Fruit fly (Drosophila melanogaster) whole organism, embryonic: ENCODE results near the gene Alg11.

ENCODE experiments used
- Antp ChIP-seq: fragments of 200-800 bp; sonication (Bioruptor generic); optimal IDR thresholded peaks from 3 replicates; lab custom pipeline; 2016; ENCODE audit warnings: missing biosample characterization, missing genetic modification characterization
- CG10462 ChIP-seq: fragments of 200-800 bp; sonication (Bioruptor generic); optimal IDR thresholded peaks from 2 replicates; lab custom pipeline; 2016; ENCODE audit warnings: missing biosample characterization, missing genetic modification characterization
- CG10543 ChIP-seq: fragments of 200-800 bp; sonication (Bioruptor generic); optimal IDR thresholded peaks from 3 replicates; lab custom pipeline; 2017; ENCODE audit warnings: missing biosample characterization, mild to moderate bottlenecking, missing genetic modification characterization, moderate library complexity
- CG11093 ChIP-seq: fragments of 200-800 bp; sonication (Bioruptor generic); IDR thresholded peaks from 3 replicates; pipeline ENCODE4 v1.3.6; 2022; ENCODE audit warnings: missing biosample characterization, missing genetic modification characterization
- CG12155 ChIP-seq: fragments of 200-800 bp; sonication (Bioruptor generic); optimal IDR thresholded peaks from 3 replicates; lab custom pipeline; 2016; ENCODE audit warnings: missing biosample characterization, missing genetic modification characterization
- CG12219 ChIP-seq: fragments of 200-800 bp; sonication (Bioruptor generic); optimal IDR thresholded peaks from 3 replicates; lab custom pipeline; 2018; ENCODE audit warnings: missing biosample characterization, mild to moderate bottlenecking, missing genetic modification characterization
- CG12659 ChIP-seq: fragments of 200-800 bp; sonication (Bioruptor generic); optimal IDR thresholded peaks from 3 replicates; lab custom pipeline; 2017; ENCODE audit warnings: mild to moderate bottlenecking, missing biosample characterization, missing genetic modification reagents, missing genetic modification characterization
- CG15011 ChIP-seq: fragments of 200-800 bp; sonication (Bioruptor generic); optimal IDR thresholded peaks from 3 replicates; lab custom pipeline; 2018; ENCODE audit warnings: missing biosample characterization, mild to moderate bottlenecking, missing genetic modification characterization
- CG1602 ChIP-seq: fragments of 200-800 bp; sonication (Bioruptor generic); optimal IDR thresholded peaks from 3 replicates; lab custom pipeline; 2016; ENCODE audit warnings: missing biosample characterization, missing genetic modification characterization
- CG2116 ChIP-seq: fragments of 200-800 bp; sonication (Bioruptor generic); optimal IDR thresholded peaks from 3 replicates; lab custom pipeline; 2018; ENCODE audit warnings: missing biosample characterization, mild to moderate bottlenecking, missing genetic modification characterization
- CG2120 ChIP-seq: fragments of 200-800 bp; sonication (Bioruptor generic); optimal IDR thresholded peaks from 3 replicates; lab custom pipeline; 2016; ENCODE audit warnings: missing biosample characterization, missing genetic modification characterization
- CG31224 ChIP-seq: fragments of 200-800 bp; sonication (Bioruptor generic); IDR thresholded peaks from 2 replicates; pipeline ENCODE4 v1.3.6; 2022; ENCODE audit warnings: missing biosample characterization, missing genetic modification characterization
- CG3838 ChIP-seq: fragments of 200-800 bp; sonication (Bioruptor generic); optimal IDR thresholded peaks from 3 replicates; lab custom pipeline; 2016; ENCODE audit warnings: missing biosample characterization, missing genetic modification characterization
- CG3847 ChIP-seq: fragments of 200-800 bp; sonication (Bioruptor generic); IDR thresholded peaks from 2 replicates; pipeline ENCODE4 v1.3.6; 2022; ENCODE audit warnings: missing biosample characterization, missing genetic modification characterization
- CG4820 ChIP-seq: fragments of 200-800 bp; sonication (Bioruptor generic); optimal IDR thresholded peaks from 3 replicates; lab custom pipeline; 2016; ENCODE audit warnings: missing biosample characterization, missing genetic modification characterization
- CG7928 ChIP-seq: fragments of 200-800 bp; sonication (Bioruptor generic); optimal IDR thresholded peaks from 2 replicates; lab custom pipeline; 2017; ENCODE audit warnings: missing biosample characterization, mild to moderate bottlenecking, missing genetic modification characterization
- CG8765 ChIP-seq: fragments of 200-800 bp; sonication (Bioruptor generic); IDR thresholded peaks from 2 replicates; pipeline ENCODE4 v1.3.6; 2022; ENCODE audit warnings: missing biosample characterization, missing genetic modification characterization
- Ets97D ChIP-seq: fragments of 200-800 bp; sonication (Bioruptor generic); optimal IDR thresholded peaks from 3 replicates; lab custom pipeline; 2016; ENCODE audit warnings: missing biosample characterization, missing genetic modification characterization
- Lhr ChIP-seq: fragments of 200-800 bp; sonication (Bioruptor generic); optimal IDR thresholded peaks from 3 replicates; lab custom pipeline; 2017; ENCODE audit warnings: mild to moderate bottlenecking, missing biosample characterization, missing genetic modification reagents, missing genetic modification characterization
- Lim3 ChIP-seq: fragments of 200-800 bp; sonication (Bioruptor generic); IDR thresholded peaks from 2 replicates; pipeline ENCODE4 v1.3.6; 2022; ENCODE audit warnings: missing biosample characterization, missing genetic modification characterization
- MESR4 ChIP-seq: fragments of 200-800 bp; sonication (Bioruptor generic); optimal IDR thresholded peaks from 2 replicates; lab custom pipeline; 2018; ENCODE audit warnings: missing biosample characterization, mild to moderate bottlenecking, missing genetic modification characterization, moderate library complexity
- Med ChIP-seq: fragments of 200-800 bp; sonication (Bioruptor generic); peaks from one replicate; lab custom pipeline; 2016; ENCODE audit warnings: missing biosample characterization, missing genetic modification characterization, mild to moderate bottlenecking, inconsistent platforms, moderate library complexity
- Oli ChIP-seq: fragments of 200-800 bp; sonication (Bioruptor generic); optimal IDR thresholded peaks from 2 replicates; lab custom pipeline; 2018; ENCODE audit warnings: missing biosample characterization, mild to moderate bottlenecking, missing genetic modification characterization, moderate library complexity
- Opbp ChIP-seq: fragments of 200-800 bp; sonication (Bioruptor generic); IDR thresholded peaks from 3 replicates; pipeline ENCODE4 v1.3.6; 2022; ENCODE audit warnings: missing biosample characterization, missing genetic modification characterization; ENCODE audit not compliant: partially characterized antibody
- PHDP ChIP-seq: fragments of 200-800 bp; sonication (Bioruptor generic); optimal IDR thresholded peaks from 3 replicates; lab custom pipeline; 2018; ENCODE audit warnings: missing biosample characterization, mild to moderate bottlenecking, missing genetic modification characterization, moderate library complexity
- Poxn ChIP-seq: fragments of 200-800 bp; sonication (Bioruptor generic); IDR thresholded peaks from 2 replicates; pipeline ENCODE4 v1.3.6; 2022; ENCODE audit warnings: missing biosample characterization, missing genetic modification characterization
- Scr ChIP-seq: fragments of 200-800 bp; sonication (Bioruptor generic); IDR thresholded peaks from 2 replicates; pipeline ENCODE4 v1.3.6; 2022; ENCODE audit warnings: missing biosample characterization, missing genetic modification characterization; ENCODE audit not compliant: partially characterized antibody
- Six4 ChIP-seq: fragments of 200-800 bp; sonication (Bioruptor generic); optimal IDR thresholded peaks from 2 replicates; lab custom pipeline; 2016; ENCODE audit warnings: missing biosample characterization, missing genetic modification characterization
- Vsx1 ChIP-seq: fragments of 200-800 bp; sonication (Bioruptor generic); optimal IDR thresholded peaks from 2 replicates; lab custom pipeline; 2017; ENCODE audit warnings: missing biosample characterization, mild to moderate bottlenecking, missing genetic modification characterization, missing genetic modification reagents
- amos ChIP-seq: fragments of 200-800 bp; sonication (Bioruptor generic); IDR thresholded peaks from 2 replicates; pipeline ENCODE4 v1.3.6; 2022; ENCODE audit warnings: missing biosample characterization, missing genetic modification characterization; ENCODE audit not compliant: partially characterized antibody
- bbx ChIP-seq: fragments of 200-800 bp; sonication (Bioruptor generic); IDR thresholded peaks from 2 replicates; pipeline ENCODE4 v1.3.6; 2022; ENCODE audit warnings: missing biosample characterization, missing genetic modification characterization; ENCODE audit not compliant: partially characterized antibody
- bowl ChIP-seq: fragments of 200-800 bp; sonication (Bioruptor generic); IDR thresholded peaks from 2 replicates; pipeline ENCODE4 v1.3.6; 2022; ENCODE audit warnings: missing biosample characterization, missing genetic modification characterization
- chm ChIP-seq: fragments of 200-800 bp; sonication (Bioruptor generic); IDR thresholded peaks from 2 replicates; pipeline ENCODE4 v1.3.6; 2022; ENCODE audit warnings: missing biosample characterization, missing genetic modification characterization
- fru ChIP-seq: fragments of >200 bp; optimal IDR thresholded peaks from 2 replicates; lab custom pipeline; 2017
- fu2 ChIP-seq: fragments of 200-800 bp; sonication (Bioruptor generic); optimal IDR thresholded peaks from 2 replicates; lab custom pipeline; 2016; ENCODE audit warnings: missing biosample characterization, missing genetic modification characterization
- hb ChIP-seq: fragments of 200-800 bp; sonication (Bioruptor generic); IDR thresholded peaks from 3 replicates; pipeline ENCODE4 v1.3.6; 2022; ENCODE audit warnings: missing biosample characterization, missing genetic modification characterization; ENCODE audit not compliant: partially characterized antibody
- ken ChIP-seq: fragments of 200-800 bp; sonication (Bioruptor generic); IDR thresholded peaks from 3 replicates; pipeline ENCODE4 v1.3.6; 2022; ENCODE audit warnings: missing biosample characterization, missing genetic modification characterization
- lov ChIP-seq, 2 experiments: fragments of 200-800 bp in 1 of 2; fragments of >200 bp in 1 of 2; sonication (Bioruptor generic) in 1 of 2; IDR thresholded peaks in 1 of 2; optimal IDR thresholded peaks in 1 of 2; 2 replicates in 1 of 2; 3 replicates in 1 of 2; pipeline versions ENCODE4 v1.3.6 to Lab custom; 2017 to 2022; ENCODE audit warnings: missing biosample characterization in 1 of 2, missing genetic modification characterization in 1 of 2
- pb ChIP-seq: fragments of 200-800 bp; sonication (Bioruptor generic); optimal IDR thresholded peaks from 3 replicates; lab custom pipeline; 2016; ENCODE audit warnings: missing biosample characterization, missing genetic modification characterization
- pfk ChIP-seq: fragments of 200-800 bp; sonication (Bioruptor generic); optimal IDR thresholded peaks from 2 replicates; lab custom pipeline; 2018; ENCODE audit warnings: missing biosample characterization, mild to moderate bottlenecking, missing genetic modification characterization, moderate library complexity
- psq ChIP-seq: fragments of 200-800 bp; sonication (Bioruptor generic); optimal IDR thresholded peaks from 2 replicates; lab custom pipeline; 2017; ENCODE audit warnings: missing biosample characterization, missing genetic modification characterization
- repo ChIP-seq: fragments of 200-800 bp; sonication (Bioruptor generic); optimal IDR thresholded peaks from 2 replicates; lab custom pipeline; 2016; ENCODE audit warnings: missing biosample characterization, missing genetic modification characterization
- rib ChIP-seq: fragments of 200-800 bp; sonication (Bioruptor generic); IDR thresholded peaks from 2 replicates; pipeline ENCODE4 v1.3.6; 2022; ENCODE audit warnings: missing biosample characterization, missing genetic modification characterization
- row ChIP-seq: fragments of 200-800 bp; sonication (Bioruptor generic); IDR thresholded peaks from 3 replicates; pipeline ENCODE4 v1.3.6; 2022; ENCODE audit warnings: missing biosample characterization, missing genetic modification characterization
- sens ChIP-seq: fragments of 200-800 bp; sonication (Bioruptor generic); peaks from one replicate; lab custom pipeline; 2016; ENCODE audit warnings: missing biosample characterization, missing genetic modification characterization
- sens-2 ChIP-seq: fragments of 200-800 bp; sonication (Bioruptor generic); IDR thresholded peaks from 2 replicates; pipeline ENCODE4 v1.3.6; 2022; ENCODE audit warnings: missing biosample characterization, missing genetic modification characterization
- so ChIP-seq: fragments of 200-800 bp; sonication (Bioruptor generic); IDR thresholded peaks from 3 replicates; pipeline ENCODE4 v1.3.6; 2022; ENCODE audit warnings: missing biosample characterization, missing genetic modification characterization
- tio ChIP-seq: fragments of 200-800 bp; sonication (Bioruptor generic); optimal IDR thresholded peaks from 2 replicates; lab custom pipeline; 2017; ENCODE audit warnings: missing biosample characterization, missing genetic modification characterization, inconsistent platforms
- tup ChIP-seq: fragments of 200-800 bp; sonication (Bioruptor generic); optimal IDR thresholded peaks from 2 replicates; lab custom pipeline; 2016; ENCODE audit warnings: missing biosample characterization, mild to moderate bottlenecking, missing genetic modification characterization, moderate library complexity
- wek ChIP-seq: fragments of 200-800 bp; sonication (Bioruptor generic); optimal IDR thresholded peaks from 3 replicates; lab custom pipeline; 2018; ENCODE audit warnings: missing biosample characterization, mild to moderate bottlenecking, missing genetic modification characterization, moderate library complexity
- zen ChIP-seq: fragments of 200-800 bp; sonication (Bioruptor generic); optimal IDR thresholded peaks from 3 replicates; lab custom pipeline; 2018; ENCODE audit warnings: missing biosample characterization, mild to moderate bottlenecking, missing genetic modification characterization, moderate library complexity

The Alg11 gene

DNA sequence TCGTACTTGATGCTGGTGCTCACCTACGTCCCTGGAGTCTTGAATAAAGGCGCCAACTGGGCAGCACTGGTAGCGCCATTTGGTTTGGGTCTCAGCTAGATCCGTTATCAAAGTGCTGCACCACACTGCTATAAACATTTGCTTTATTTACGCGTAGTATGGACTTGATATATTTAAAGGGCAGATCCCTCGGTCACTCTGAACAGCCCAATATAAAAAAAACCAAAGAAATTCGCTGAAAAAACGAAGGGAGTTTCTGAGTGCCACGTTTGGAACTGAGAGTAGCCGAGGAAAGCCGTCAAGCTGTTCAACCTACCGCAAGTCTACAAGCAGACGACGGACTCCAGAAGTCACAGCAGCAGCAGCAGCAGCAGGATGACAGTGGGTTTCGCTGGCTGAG is 15.2 kb downstream of the Alg11 start, which contains the start of gene Atox1 (continued):
- TF ChIP-seq amos (GFP tag; lab: Robert Waterston, UW) (peak; percentile 55), Lim3 (GFP tag; lab: Robert Waterston, UW) (no peak), PHDP (tag; lab: Kevin White, UChicago) (peak; percentile 29), wek (GFP tag; lab: Kevin White, UChicago) (no peak), zen (tag; lab: Kevin White, UChicago) (peak; percentile 47), CG12219 (no peak), bowl (GFP tag; lab: Robert Waterston, UW) (no peak), CG10462 (GFP tag; lab: Kevin White, UChicago) (no peak), fru (lab: Kevin White, UChicago) (no peak), sens (GFP tag; lab: Kevin White, UChicago) (peak; percentile 78), ken (GFP tag; lab: Robert Waterston, UW) (peak; percentile 45; the same call in 1 of the 3 replicates), CG15011 (GFP tag; lab: Kevin White, UChicago) (no peak), Ets97D (GFP tag; lab: Kevin White, UChicago) (peak; percentile 96), CG2120 (peak; percentile 37), Oli (tag; lab: Kevin White, UChicago) (no peak), hb (no peak), CG4820 (GFP tag; lab: Kevin White, UChicago) (no peak), CG12155 (GFP tag; lab: Kevin White, UChicago) (peak; percentile 12), CG31224 (GFP tag; lab: Robert Waterston, UW) (no peak), MESR4 (GFP tag; lab: Kevin White, UChicago) (peak; percentile 75), psq (GFP tag; lab: Kevin White, UChicago) (no peak), lov (optimal IDR thresholded peaks at IDR 0.05; lab: Kevin White, UChicago) (no peak), lov (GFP tag; IDR thresholded peaks at IDR 0.05; lab: Robert Waterston, UW) (0 out of 3 replicates have a peak, but pooled peaks have one; percentile 25), CG2116 (peak; percentile 62), pfk (GFP tag; lab: Kevin White, UChicago) (peak; percentile 49), Poxn (GFP tag; lab: Robert Waterston, UW) (no peak), CG7928 (peak; percentile 61), row (peak; percentile 23; the same call in 1 of the 3 replicates), Antp (GFP tag; lab: Kevin White, UChicago) (peak; percentile 19), tio (GFP tag; lab: Kevin White, UChicago) (no peak), sens-2 (no peak), Vsx1 (no peak), CG8765 (GFP tag; lab: Robert Waterston, UW) (no peak), so (GFP tag; lab: Robert Waterston, UW) (no peak), CG12659 (GFP tag; lab: Kevin White, UChicago) (peak; percentile 65), Med (GFP tag; lab: Kevin White, UChicago) (peak; percentile 92), chm (no peak), pb (GFP tag; lab: Kevin White, UChicago) (peak; percentile 23), CG3838 (GFP tag; lab: Kevin White, UChicago) (no peak), CG1602 (GFP tag; lab: Kevin White, UChicago) (no peak), fu2 (GFP tag; lab: Kevin White, UChicago) (no peak), CG11093 (GFP tag; lab: Robert Waterston, UW) (no peak), CG10543 (GFP tag; lab: Kevin White, UChicago) (peak; percentile 58), CG3847 (GFP tag; lab: Robert Waterston, UW) (peak; percentile 77), rib (GFP tag; lab: Robert Waterston, UW) (0 out of 2 replicates have a peak, but pooled peaks have one; percentile 36), tup (no peak), Opbp (GFP tag; lab: Robert Waterston, UW) (peak; percentile 55; the same call in 1 of the 3 replicates), Scr (GFP tag; lab: Robert Waterston, UW) (0 out of 2 replicates have a peak, but pooled peaks have one; percentile 16), bbx (GFP tag; lab: Robert Waterston, UW) (no peak), repo (peak; percentile 5), Six4 (no peak), Lhr (GFP tag; lab: Kevin White, UChicago) (peak; percentile 97)
